Worm (Caenorhabditis elegans) whole organism, L2 larva: ENCODE data around the gene K09F6.3.
A peak's percentile ranks its signal among the peaks of the same experiment; 100 is the strongest.
"Not testable (repeated sequence)": the region's sequence is repeated elsewhere in the genome, so short reads cannot be mapped to it uniquely, and the experiment has no call there.

ENCODE experiments used
- C34F6.9 ChIP-seq: fragments of 150-350 bp; optimal IDR thresholded peaks from 2 replicates; lab custom pipeline; 2014; ENCODE audit warnings: missing biosample characterization, missing genetic modification characterization
- F13H6.1 ChIP-seq: sonication (generic microtip); optimal IDR thresholded peaks from 2 replicates; lab custom pipeline; 2016; ENCODE audit warnings: missing genetic modification characterization, missing compliant biosample characterization
- alr-1 ChIP-seq: fragments of 150-350 bp; optimal IDR thresholded peaks from 2 replicates; lab custom pipeline; 2014; ENCODE audit warnings: missing biosample characterization, missing genetic modification characterization
- ama-1 ChIP-seq: fragments of 150-350 bp; optimal IDR thresholded peaks from 2 replicates; lab custom pipeline; 2018; ENCODE audit warnings: inconsistent platforms
- blmp-1 ChIP-seq: sonication (generic microtip); optimal IDR thresholded peaks from 2 replicates; lab custom pipeline; 2017; ENCODE audit warnings: missing genetic modification characterization, mild to moderate bottlenecking, missing compliant biosample characterization, antibody characterized with exemption, moderate library complexity; ENCODE audit not compliant: insufficient read depth
- ceh-16 ChIP-seq: fragments of 150-350 bp; optimal IDR thresholded peaks from 2 replicates; lab custom pipeline; 2014; ENCODE audit warnings: missing biosample characterization, missing genetic modification characterization
- ceh-82 ChIP-seq: fragments of 150-350 bp; optimal IDR thresholded peaks from 2 replicates; lab custom pipeline; 2014; ENCODE audit warnings: missing biosample characterization, missing genetic modification characterization
- crh-2 ChIP-seq: sonication (generic microtip); optimal IDR thresholded peaks from 2 replicates; lab custom pipeline; 2017; ENCODE audit warnings: missing biosample characterization, missing genetic modification characterization
- dmd-4 ChIP-seq: sonication (generic microtip); optimal IDR thresholded peaks from 2 replicates; lab custom pipeline; 2017; ENCODE audit warnings: missing biosample characterization, missing genetic modification characterization
- elt-3 ChIP-seq: sonication (generic microtip); optimal IDR thresholded peaks from 2 replicates; lab custom pipeline; 2017; ENCODE audit warnings: missing biosample characterization, missing genetic modification characterization
- fos-1 ChIP-seq: fragments of 150-350 bp; optimal IDR thresholded peaks from 2 replicates; lab custom pipeline; 2014; ENCODE audit warnings: missing biosample characterization, missing genetic modification characterization
- gmeb-1 ChIP-seq: fragments of 150-350 bp; optimal IDR thresholded peaks from 2 replicates; lab custom pipeline; 2014; ENCODE audit warnings: missing biosample characterization, missing genetic modification characterization
- lin-11 ChIP-seq: fragments of 150-350 bp; sonication (generic microtip); optimal IDR thresholded peaks from 2 replicates; lab custom pipeline; 2014; ENCODE audit warnings: missing biosample characterization, missing genetic modification characterization, inconsistent platforms, mixed read lengths
- lin-13 ChIP-seq: fragments of 150-350 bp; optimal IDR thresholded peaks from 2 replicates; lab custom pipeline; 2014; ENCODE audit warnings: missing biosample characterization, missing genetic modification reagents, missing genetic modification characterization
- lin-39 ChIP-seq: fragments of 150-350 bp; optimal IDR thresholded peaks from 2 replicates; lab custom pipeline; 2014; ENCODE audit warnings: missing biosample characterization, missing genetic modification reagents, missing genetic modification characterization
- lsy-2 ChIP-seq, 2 experiments: fragments of 150-350 bp in 1 of 2; sonication (generic microtip) in 1 of 2; optimal IDR thresholded peaks; 2 replicates each; lab custom pipeline; 2014 to 2017; ENCODE audit warnings: missing biosample characterization in 2 of 2, missing genetic modification characterization in 2 of 2
- mab-5 ChIP-seq: fragments of 150-350 bp; optimal IDR thresholded peaks from 2 replicates; lab custom pipeline; 2014; ENCODE audit warnings: missing biosample characterization, missing genetic modification characterization
- mbf-1 ChIP-seq: sonication (generic microtip); optimal IDR thresholded peaks from 2 replicates; lab custom pipeline; 2017; ENCODE audit warnings: missing biosample characterization, missing genetic modification characterization
- mdl-1 ChIP-seq, 2 experiments: fragments of 150-350 bp in 1 of 2; sonication (generic microtip) in 1 of 2; optimal IDR thresholded peaks; 2 replicates each; lab custom pipeline; 2017; ENCODE audit warnings: missing biosample characterization in 2 of 2, missing genetic modification characterization in 2 of 2
- nhr-10 ChIP-seq: sonication (generic microtip); optimal IDR thresholded peaks from 2 replicates; lab custom pipeline; 2017; ENCODE audit warnings: missing biosample characterization, missing genetic modification characterization
- nhr-12 ChIP-seq: fragments of 150-350 bp; optimal IDR thresholded peaks from 2 replicates; lab custom pipeline; 2014; ENCODE audit warnings: missing biosample characterization, missing genetic modification characterization
- nhr-129 ChIP-seq: fragments of 150-350 bp; optimal IDR thresholded peaks from 2 replicates; lab custom pipeline; 2014; ENCODE audit warnings: missing biosample characterization, missing genetic modification characterization
- nhr-21 ChIP-seq: fragments of 150-350 bp; optimal IDR thresholded peaks from 2 replicates; lab custom pipeline; 2014; ENCODE audit warnings: missing biosample characterization, missing genetic modification characterization
- nhr-23 ChIP-seq: fragments of 150-350 bp; optimal IDR thresholded peaks from 2 replicates; lab custom pipeline; 2014; ENCODE audit warnings: missing biosample characterization, missing genetic modification reagents, missing genetic modification characterization
- nhr-237 ChIP-seq: fragments of 150-350 bp; optimal IDR thresholded peaks from 2 replicates; lab custom pipeline; 2014; ENCODE audit warnings: missing biosample characterization, missing genetic modification characterization
- nhr-25 ChIP-seq: fragments of 150-350 bp; sonication (generic microtip); optimal IDR thresholded peaks from 3 replicates; lab custom pipeline; 2014; ENCODE audit warnings: missing biosample characterization, missing genetic modification characterization
- nhr-6 ChIP-seq: fragments of 150-350 bp; optimal IDR thresholded peaks from 2 replicates; lab custom pipeline; 2014; ENCODE audit warnings: missing biosample characterization, missing genetic modification characterization
- nhr-77 ChIP-seq: fragments of 150-350 bp; optimal IDR thresholded peaks from 2 replicates; lab custom pipeline; 2014; ENCODE audit warnings: missing biosample characterization, missing genetic modification characterization
- peb-1 ChIP-seq: fragments of 150-350 bp; optimal IDR thresholded peaks from 2 replicates; lab custom pipeline; 2014; ENCODE audit warnings: missing biosample characterization, missing genetic modification characterization
- sem-4 ChIP-seq: fragments of 150-350 bp; optimal IDR thresholded peaks from 2 replicates; lab custom pipeline; 2014; ENCODE audit warnings: missing biosample characterization, missing genetic modification reagents, missing genetic modification characterization
- skn-1 ChIP-seq: sonication (generic microtip); optimal IDR thresholded peaks from 2 replicates; lab custom pipeline; 2017; ENCODE audit warnings: missing biosample characterization, missing genetic modification characterization
- sma-3 ChIP-seq: sonication (generic microtip); optimal IDR thresholded peaks from 2 replicates; lab custom pipeline; 2016; ENCODE audit warnings: missing genetic modification reagents, missing genetic modification characterization, missing compliant biosample characterization
- sma-9 ChIP-seq, 2 experiments: fragments of 150-350 bp in 1 of 2; sonication (generic microtip) in 1 of 2; optimal IDR thresholded peaks; 2 replicates each; lab custom pipeline; 2014 to 2016; ENCODE audit warnings: missing genetic modification characterization in 2 of 2, mild to moderate bottlenecking in 1 of 2, missing biosample characterization in 1 of 2, missing compliant biosample characterization in 1 of 2, missing genetic modification reagents in 1 of 2, moderate library complexity in 1 of 2
- snpc-4 ChIP-seq: fragments of 150-350 bp; optimal IDR thresholded peaks from 2 replicates; lab custom pipeline; 2014; ENCODE audit warnings: missing biosample characterization, missing genetic modification characterization
- unc-39 ChIP-seq: fragments of 150-350 bp; optimal IDR thresholded peaks from 2 replicates; lab custom pipeline; 2014; ENCODE audit warnings: missing biosample characterization, missing genetic modification characterization
- unc-55 ChIP-seq: fragments of 150-350 bp; sonication (generic microtip); optimal IDR thresholded peaks from 3 replicates; lab custom pipeline; 2014; ENCODE audit warnings: missing biosample characterization, missing genetic modification reagents, missing genetic modification characterization
- unc-62 ChIP-seq: fragments of 150-350 bp; optimal IDR thresholded peaks from 2 replicates; lab custom pipeline; 2014; ENCODE audit warnings: missing biosample characterization, missing genetic modification reagents, missing genetic modification characterization
- zag-1 ChIP-seq: fragments of 150-350 bp; optimal IDR thresholded peaks from 2 replicates; lab custom pipeline; 2014; ENCODE audit warnings: missing biosample characterization, missing genetic modification characterization
- ztf-1 ChIP-seq: fragments of 200-800 bp; sonication (Bioruptor generic); conservative IDR thresholded peaks from 2 replicates; pipeline ENCODE4 v1.3.6; 2022; ENCODE audit warnings: missing genetic modification characterization, missing compliant biosample characterization
- ztf-4 ChIP-seq: fragments of 150-350 bp; optimal IDR thresholded peaks from 2 replicates; lab custom pipeline; 2014; ENCODE audit warnings: missing biosample characterization, missing genetic modification characterization

K09F6.3 gene

ce11 chrII:2254861-2255260 is at the start of gene K09F6.3:
Gene K09F6.3, plus strand, starts transcription at chrII:2255161.
- TF ChIP-seq nhr-12, gmeb-1, mbf-1: not testable (repeated sequence)

ce11 chrII:2206064-2206722 is 48.8 kb upstream of the K09F6.3 start:
- no peak for TF ChIP-seq peb-1
- no peak for TF ChIP-seq mdl-1 (tag; optimal IDR thresholded peaks at IDR 0.05; lab: Kevin White, UChicago)
- TF ChIP-seq ceh-82 (tag; lab: Kevin White, UChicago) = no peak
- TF ChIP-seq nhr-129 (tag; lab: Kevin White, UChicago) = no peak
- TF ChIP-seq nhr-77 (tag; lab: Kevin White, UChicago) = no peak
- TF ChIP-seq blmp-1 = no peak
- TF ChIP-seq ztf-4 = no peak
- TF ChIP-seq ceh-16 = no peak
- TF ChIP-seq unc-39 = no peak
- no peak for TF ChIP-seq lin-39
- no peak for TF ChIP-seq alr-1 (tag; lab: Kevin White, UChicago)
- no peak for TF ChIP-seq nhr-25 (tag; lab: Kevin White, UChicago)
- no peak for TF ChIP-seq zag-1 (tag; lab: Kevin White, UChicago)
- TF ChIP-seq nhr-6 = no peak
- TF ChIP-seq sma-9 (GFP tag; optimal IDR thresholded peaks at IDR 0.05; lab: Kevin White, UChicago) = no peak
- TF ChIP-seq sma-9 (tag; optimal IDR thresholded peaks at IDR 0.05; lab: Kevin White, UChicago) = no peak
- TF ChIP-seq nhr-21 (tag; lab: Kevin White, UChicago) = no peak
- TF ChIP-seq gmeb-1 = no peak
- no peak for TF ChIP-seq F13H6.1 (tag; lab: Kevin White, UChicago)
- no peak for TF ChIP-seq fos-1 (tag; lab: Kevin White, UChicago)
- TF ChIP-seq skn-1 = no peak

- TF ChIP-seq sem-4 (tag; lab: Kevin White, UChicago) (no peak), snpc-4 (no peak), crh-2 (tag; lab: Kevin White, UChicago) (no peak), mbf-1 (no peak), unc-62 (GFP tag; lab: Kevin White, UChicago) (no peak), blmp-1 (no peak), unc-55 (no peak), mab-5 (tag; lab: Kevin White, UChicago) (no peak), skn-1 (no peak), unc-39 (no peak), nhr-23 (tag; lab: Kevin White, UChicago) (no peak), lsy-2 (tag; optimal IDR thresholded peaks at IDR 0.05; lab: Kevin White, UChicago) (no peak), ama-1 (lab: Kevin White, UChicago) (no peak), peb-1 (no peak), nhr-129 (tag; lab: Kevin White, UChicago) (no peak), elt-3 (tag; lab: Kevin White, UChicago) (no peak)
These were observed 47.1 kb upstream of the K09F6.3 start, which contains the start of gene Y59C2A.1 for ce11 chrII:2207812-2208211. Gene Y59C2A.1, plus strand, starts transcription at chrII:2208112.

ce11 chrII:2215512-2215911 is 39.4 kb upstream of the K09F6.3 start:
- TF ChIP-seq elt-3 (tag; lab: Kevin White, UChicago) = no peak

ce11 chrII:2216940-2217664 is 37.9 kb upstream of the K09F6.3 start:
- no peak for TF ChIP-seq nhr-25 (tag; lab: Kevin White, UChicago)
- TF ChIP-seq, all 48 proteins: peak for 0

ce11 chrII:2219880-2220279 is 35.1 kb upstream of the K09F6.3 start, which contains the start of gene Y59C2A.3:
Gene Y59C2A.3, minus strand, starts transcription at chrII:2219921.
- no peak for TF ChIP-seq skn-1
- TF ChIP-seq lsy-2 (tag; optimal IDR thresholded peaks at IDR 0.05; lab: Kevin White, UChicago) = peak; percentile 19 to 61
- peak; percentile 25 for TF ChIP-seq F13H6.1 (tag; lab: Kevin White, UChicago)
- peak; percentile 35 for TF ChIP-seq lin-13 (GFP tag; lab: Kevin White, UChicago)
- no peak for TF ChIP-seq nhr-10 (tag; lab: Kevin White, UChicago)
- no peak for TF ChIP-seq crh-2 (tag; lab: Kevin White, UChicago)
- no peak for TF ChIP-seq nhr-237 (tag; lab: Kevin White, UChicago)
- TF ChIP-seq nhr-77 (tag; lab: Kevin White, UChicago) = no peak
- no peak for TF ChIP-seq sma-3
- no peak for TF ChIP-seq nhr-12
- no peak for TF ChIP-seq dmd-4 (tag; lab: Kevin White, UChicago)
- no peak for TF ChIP-seq mbf-1
- TF ChIP-seq ztf-1 (GFP tag; lab: Robert Waterston, UW) = no peak
- no peak for TF ChIP-seq sma-9 (GFP tag; optimal IDR thresholded peaks at IDR 0.05; lab: Kevin White, UChicago)
- TF ChIP-seq sma-9 (tag; optimal IDR thresholded peaks at IDR 0.05; lab: Kevin White, UChicago) = no peak
- no peak for TF ChIP-seq nhr-6
- no peak for TF ChIP-seq unc-62 (GFP tag; lab: Kevin White, UChicago)
- no peak for TF ChIP-seq peb-1
- peak; percentile 82 for TF ChIP-seq unc-55
- no peak for TF ChIP-seq blmp-1
- TF ChIP-seq elt-3 (tag; lab: Kevin White, UChicago) = no peak
- TF ChIP-seq lin-11 = peak; percentile 40
- no peak for TF ChIP-seq nhr-21 (tag; lab: Kevin White, UChicago)
- peak; percentile 54 for TF ChIP-seq C34F6.9 (tag; lab: Kevin White, UChicago)
- TF ChIP-seq snpc-4 = no peak
